Worm (Caenorhabditis elegans) whole organism, early embryonic: ENCODE results near the gene T20D4.11.

Source experiments
- B0310.2 ChIP-seq: sonication (generic microtip); optimal IDR thresholded peaks from 2 replicates; lab custom pipeline; 2016; ENCODE audit warnings: mild to moderate bottlenecking, missing genetic modification characterization, missing compliant biosample characterization
- F13C5.2 ChIP-seq: sonication (generic microtip); optimal IDR thresholded peaks from 2 replicates; lab custom pipeline; 2017; ENCODE audit warnings: mild to moderate bottlenecking, missing genetic modification characterization, inconsistent platforms, missing compliant biosample characterization
- aly-1 ChIP-seq: sonication (generic microtip); optimal IDR thresholded peaks from 2 replicates; lab custom pipeline; 2016; ENCODE audit warnings: missing genetic modification characterization, missing compliant biosample characterization
- ama-1 ChIP-seq: fragments of 150-350 bp; optimal IDR thresholded peaks from 2 replicates; lab custom pipeline; 2014
- ceh-13 ChIP-seq: fragments of 200-800 bp; sonication (Bioruptor generic); optimal IDR thresholded peaks from 2 replicates; lab custom pipeline; 2018; ENCODE audit warnings: mild to moderate bottlenecking, missing genetic modification characterization, missing compliant biosample characterization
- ceh-36 ChIP-seq: sonication (generic microtip); optimal IDR thresholded peaks from 2 replicates; lab custom pipeline; 2016; ENCODE audit warnings: missing genetic modification characterization, inconsistent platforms, missing compliant biosample characterization
- ets-7 ChIP-seq: sonication (generic microtip); optimal IDR thresholded peaks from 2 replicates; lab custom pipeline; 2016; ENCODE audit warnings: missing genotype, missing genetic modification characterization, missing compliant biosample characterization
- flt-1 ChIP-seq: fragments of 200-800 bp; sonication (Bioruptor generic); IDR thresholded peaks from 2 replicates; pipeline ENCODE4 v1.3.6; 2022; ENCODE audit warnings: missing genetic modification characterization, missing compliant biosample characterization
- hmbx-1 ChIP-seq: sonication (generic microtip); optimal IDR thresholded peaks from 2 replicates; lab custom pipeline; 2016; ENCODE audit warnings: mild to moderate bottlenecking, missing genetic modification characterization, missing compliant biosample characterization
- hmg-4 ChIP-seq: fragments of 200-800 bp; sonication (Bioruptor generic); optimal IDR thresholded peaks from 2 replicates; lab custom pipeline; 2018; ENCODE audit warnings: mild to moderate bottlenecking, missing genetic modification characterization, missing compliant biosample characterization
- hnd-1 ChIP-seq: sonication (generic microtip); optimal IDR thresholded peaks from 2 replicates; lab custom pipeline; 2016; ENCODE audit warnings: missing genetic modification characterization, missing compliant biosample characterization
- pes-1 ChIP-seq: fragments of 200-800 bp; sonication (Bioruptor generic); IDR thresholded peaks from 2 replicates; pipeline ENCODE4 v1.3.6; 2022; ENCODE audit warnings: missing genetic modification reagents, missing genetic modification characterization, missing compliant biosample characterization
- scrt-1 ChIP-seq: fragments of 200-800 bp; sonication (Bioruptor generic); IDR thresholded peaks from 2 replicates; pipeline ENCODE4 v1.3.6; 2022; ENCODE audit warnings: missing genetic modification characterization, missing compliant biosample characterization
- sea-1 ChIP-seq: fragments of 200-800 bp; sonication (Bioruptor generic); conservative IDR thresholded peaks from 2 replicates; pipeline ENCODE4 v1.3.6; 2022; ENCODE audit warnings: missing genetic modification characterization, missing compliant biosample characterization
- tbx-11 ChIP-seq: fragments of 200-800 bp; sonication (Bioruptor generic); IDR thresholded peaks from 2 replicates; pipeline ENCODE4 v1.3.6; 2022; ENCODE audit warnings: missing genetic modification characterization, missing compliant biosample characterization
- tbx-37 ChIP-seq: fragments of 200-800 bp; sonication (Bioruptor generic); conservative IDR thresholded peaks from 2 replicates; pipeline ENCODE4 v1.3.6; 2022; ENCODE audit warnings: missing genetic modification reagents, missing genetic modification characterization, missing compliant biosample characterization
- tra-4 ChIP-seq: sonication (generic microtip); optimal IDR thresholded peaks from 2 replicates; lab custom pipeline; 2017; ENCODE audit warnings: missing genetic modification characterization, missing compliant biosample characterization

T20D4.11 gene

DNA sequence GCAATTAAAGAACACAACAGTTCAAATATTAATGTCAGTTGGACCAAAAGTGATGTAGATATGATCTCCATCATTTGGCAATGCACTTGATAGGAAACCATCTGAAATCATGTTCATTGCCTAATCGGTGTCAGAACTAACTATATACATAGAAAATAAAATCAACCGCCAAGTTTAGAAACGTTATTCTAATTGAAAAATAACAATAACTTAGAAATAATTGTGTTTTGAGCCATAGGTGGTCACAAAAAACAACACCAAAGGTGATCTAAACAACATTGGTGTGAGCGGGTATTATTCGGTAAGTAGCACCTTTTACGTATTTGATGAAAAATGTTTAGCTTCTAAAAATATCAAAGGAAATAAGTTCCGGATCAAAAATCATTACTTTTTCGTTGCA lies 25.9 kb downstream of the T20D4.11 start, which contains the start of gene srab-21:
TSS of gene srab-21 (minus strand) at position 101 of the 400 bp plus-strand sequence.
- no peak for TF ChIP-seq tbx-11 (GFP tag; lab: Robert Waterston, UW)
- no peak for TF ChIP-seq ets-7
- no peak for TF ChIP-seq tbx-37 (GFP tag; lab: Robert Waterston, UW)
- TF ChIP-seq aly-1 (tag; lab: Kevin White, UChicago), result no peak

ce11 chrV:3426076-3426475 lies 27.6 kb downstream of the T20D4.11 start, which contains the start of gene srab-22:
srab-22 (plus strand) TSS chrV:3426376.
- TF ChIP-seq hmbx-1 (tag; lab: Kevin White, UChicago) (no peak), pes-1 (GFP tag; lab: Robert Waterston, UW) (no peak), aly-1 (tag; lab: Kevin White, UChicago) (no peak), flt-1 (GFP tag; lab: Robert Waterston, UW) (no peak), B0310.2 (no peak), ceh-36 (tag; lab: Kevin White, UChicago) (no peak)

ce11 chrV:3428697-3429096 lies 30.2 kb downstream of the T20D4.11 start, which contains the start of gene srab-20:
srab-20 (plus strand) TSS chrV:3428997.
- TF ChIP-seq ceh-36 (tag; lab: Kevin White, UChicago), result no peak
- no peak for TF ChIP-seq hmg-4 (GFP tag; lab: Kevin White, UChicago)
- TF ChIP-seq flt-1 (GFP tag; lab: Robert Waterston, UW), result no peak
- no peak for TF ChIP-seq scrt-1
- no peak for TF ChIP-seq ama-1 (lab: Kevin White, UChicago)
- TF ChIP-seq ets-7, result no peak
- TF ChIP-seq aly-1 (tag; lab: Kevin White, UChicago), result no peak
- TF ChIP-seq tbx-11 (GFP tag; lab: Robert Waterston, UW), result no peak
- TF ChIP-seq ceh-13 (GFP tag; lab: Kevin White, UChicago), result no peak
- TF ChIP-seq sea-1 (GFP tag; lab: Robert Waterston, UW), result no peak
- TF ChIP-seq tbx-37 (GFP tag; lab: Robert Waterston, UW), result no peak
- TF ChIP-seq B0310.2, result no peak
- TF ChIP-seq hnd-1, result no peak
- TF ChIP-seq hmbx-1 (tag; lab: Kevin White, UChicago), result no peak
- TF ChIP-seq pes-1 (GFP tag; lab: Robert Waterston, UW), result no peak
- no peak for TF ChIP-seq tra-4
- TF ChIP-seq F13C5.2 (tag; lab: Kevin White, UChicago), result no peak

- no peak for TF ChIP-seq flt-1 (GFP tag; lab: Robert Waterston, UW)
- no peak for TF ChIP-seq tra-4
- no peak for TF ChIP-seq ets-7
- TF ChIP-seq hmg-4 (GFP tag; lab: Kevin White, UChicago), result no peak
Measured at ce11 chrV:3431535-3431990, 33.1 kb downstream of the T20D4.11 start, which contains the start of the genes T20D4.19 and srj-9. T20D4.19 (minus strand) TSS chrV:3431635. srj-9 (plus strand) TSS chrV:3431940.

DNA sequence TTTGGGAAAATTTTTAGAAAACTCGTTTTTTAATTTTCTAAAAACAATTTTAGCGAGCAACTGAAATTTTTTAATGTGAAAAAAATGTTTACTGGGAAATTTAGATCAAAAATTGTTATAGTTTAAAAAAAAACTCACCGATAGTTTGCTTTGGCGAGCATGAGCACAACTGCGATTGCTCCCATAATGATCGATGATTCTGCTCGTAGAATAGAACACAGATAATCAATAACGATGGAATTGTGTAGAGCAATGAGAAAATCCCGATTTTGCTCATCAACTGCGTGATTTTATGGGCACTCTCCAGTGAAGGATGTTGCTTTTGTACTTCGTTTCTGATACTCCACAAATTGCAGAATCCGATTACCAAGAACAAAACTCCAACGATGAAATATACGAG lies 44.1 kb downstream of the T20D4.11 start:
- TF ChIP-seq sea-1 (GFP tag; lab: Robert Waterston, UW), result no peak

ce11 chrV:3444777-3445089 lies 46.2 kb downstream of the T20D4.11 start, which contains the start of gene cfz-2:
cfz-2 (minus strand) TSS chrV:3444877.
- TF ChIP-seq sea-1 (GFP tag; lab: Robert Waterston, UW) (no peak), pes-1 (GFP tag; lab: Robert Waterston, UW) (no peak)

DNA sequence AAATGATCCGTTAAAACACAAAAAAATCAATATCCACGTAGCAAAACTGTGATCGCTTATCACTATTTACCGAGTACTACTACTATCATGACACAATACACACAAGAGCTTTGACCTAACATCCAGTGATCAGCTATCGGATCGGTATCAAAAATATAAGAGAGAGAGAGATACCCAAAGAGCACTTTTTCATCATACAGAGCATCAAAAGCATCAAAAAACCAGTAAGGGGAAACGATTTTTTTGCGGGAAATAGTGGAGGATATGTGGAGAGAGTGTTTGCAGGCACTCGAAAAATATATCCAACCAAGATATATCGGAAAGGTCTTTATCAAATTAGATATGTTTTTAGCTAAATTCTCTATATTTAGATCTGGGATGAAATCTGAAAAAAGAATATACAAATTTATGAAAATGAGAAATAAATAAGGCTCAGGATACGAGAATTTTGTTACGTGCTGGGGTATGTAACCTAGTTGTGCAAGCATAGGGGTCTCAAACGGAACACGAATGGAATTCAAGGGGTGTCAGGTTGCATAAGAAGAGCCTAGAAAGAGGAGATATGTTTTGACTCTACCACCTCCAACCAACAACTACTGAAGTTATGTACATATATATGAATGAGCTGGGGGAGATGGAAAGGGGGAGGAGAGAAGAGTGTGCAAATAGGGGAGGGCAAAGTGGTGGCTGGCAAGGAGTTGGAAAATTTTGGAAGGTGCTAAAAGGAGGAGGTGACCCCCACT lies 46.8 kb downstream of the T20D4.11 start:
- peak; percentile 21 for TF ChIP-seq hmg-4 (GFP tag; lab: Kevin White, UChicago)
- no peak for TF ChIP-seq ama-1 (lab: Kevin White, UChicago)
